Fruit fly (Drosophila melanogaster) whole organism, embryonic: ENCODE measurements around the gene CG14840.
A peak's percentile ranks its signal among the peaks of the same experiment; 100 is the strongest.

Source experiments
- ATbp ChIP-seq: fragments of 200-800 bp; sonication (Bioruptor generic); optimal IDR thresholded peaks from 2 replicates; lab custom pipeline; 2017; ENCODE audit warnings: missing biosample characterization, mild to moderate bottlenecking, missing genetic modification characterization, missing genetic modification reagents
- Ada2b ChIP-seq: fragments of 200-800 bp; sonication (Bioruptor generic); IDR thresholded peaks from 2 replicates; pipeline ENCODE4 v1.3.6; 2022; ENCODE audit warnings: missing biosample characterization, missing genetic modification characterization
- Aef1 ChIP-seq: fragments of 200-800 bp; sonication (Bioruptor generic); IDR thresholded peaks from 3 replicates; pipeline ENCODE4 v1.3.6; 2022; ENCODE audit warnings: missing biosample characterization, missing genetic modification characterization
- Atf-2 ChIP-seq: fragments of 200-800 bp; sonication (Bioruptor generic); optimal IDR thresholded peaks from 2 replicates; lab custom pipeline; 2016; ENCODE audit warnings: missing biosample characterization, missing genetic modification characterization
- B-H1 ChIP-seq: fragments of 200-800 bp; sonication (Bioruptor generic); IDR thresholded peaks from 3 replicates; pipeline ENCODE4 v1.3.6; 2022; ENCODE audit warnings: missing biosample characterization, missing genetic modification characterization
- CG10274 ChIP-seq: fragments of 200-800 bp; sonication (Bioruptor generic); optimal IDR thresholded peaks from 3 replicates; lab custom pipeline; 2017; ENCODE audit warnings: missing biosample characterization, mild to moderate bottlenecking, missing genetic modification characterization
- CG10543 ChIP-seq: fragments of 200-800 bp; sonication (Bioruptor generic); optimal IDR thresholded peaks from 3 replicates; lab custom pipeline; 2017; ENCODE audit warnings: missing biosample characterization, mild to moderate bottlenecking, missing genetic modification characterization, moderate library complexity
- CG11504 ChIP-seq: fragments of 200-800 bp; sonication (Bioruptor generic); optimal IDR thresholded peaks from 3 replicates; lab custom pipeline; 2019; ENCODE audit warnings: missing biosample characterization, mild to moderate bottlenecking, missing genetic modification characterization, moderate library complexity
- CG11560 ChIP-seq: fragments of 200-800 bp; sonication (Bioruptor generic); IDR thresholded peaks from 3 replicates; pipeline ENCODE4 v1.3.6; 2022; ENCODE audit warnings: missing biosample characterization, missing genetic modification characterization
- CG12942 ChIP-seq: fragments of 200-800 bp; sonication (Bioruptor generic); optimal IDR thresholded peaks from 3 replicates; lab custom pipeline; 2016; ENCODE audit warnings: missing biosample characterization, missing genetic modification characterization
- CG15479 ChIP-seq: fragments of 200-800 bp; sonication (Bioruptor generic); optimal IDR thresholded peaks from 3 replicates; lab custom pipeline; 2019; ENCODE audit warnings: missing biosample characterization, mild to moderate bottlenecking, missing genetic modification characterization, moderate library complexity
- CG1602 ChIP-seq: fragments of 200-800 bp; sonication (Bioruptor generic); optimal IDR thresholded peaks from 3 replicates; lab custom pipeline; 2016; ENCODE audit warnings: missing biosample characterization, missing genetic modification characterization
- CG2202 ChIP-seq: fragments of 200-800 bp; sonication (Bioruptor generic); optimal IDR thresholded peaks from 2 replicates; lab custom pipeline; 2018; ENCODE audit warnings: missing biosample characterization, mild to moderate bottlenecking, missing genetic modification characterization
- CG2889 ChIP-seq: fragments of 200-800 bp; sonication (Bioruptor generic); IDR thresholded peaks from 3 replicates; pipeline ENCODE4 v1.3.6; 2022; ENCODE audit warnings: missing biosample characterization, missing genetic modification characterization
- CG3726 ChIP-seq: fragments of 200-800 bp; sonication (Bioruptor generic); IDR thresholded peaks from 3 replicates; pipeline ENCODE4, ENCODE4 v1.3.6; 2022; ENCODE audit warnings: missing biosample characterization, missing genetic modification characterization
- CG3838 ChIP-seq: fragments of 200-800 bp; sonication (Bioruptor generic); optimal IDR thresholded peaks from 3 replicates; lab custom pipeline; 2016; ENCODE audit warnings: missing biosample characterization, missing genetic modification characterization
- CG4328 ChIP-seq: fragments of 200-800 bp; sonication (Bioruptor generic); optimal IDR thresholded peaks from 3 replicates; lab custom pipeline; 2017; ENCODE audit warnings: missing biosample characterization, missing genetic modification reagents, missing genetic modification characterization
- CG5245 ChIP-seq: fragments of 200-800 bp; sonication (Bioruptor generic); optimal IDR thresholded peaks from 3 replicates; lab custom pipeline; 2016; ENCODE audit warnings: missing biosample characterization, missing genetic modification characterization
- CG5953 ChIP-seq: fragments of 200-800 bp; sonication (Bioruptor generic); IDR thresholded peaks from 2 replicates; pipeline ENCODE4 v1.3.6; 2022; ENCODE audit warnings: missing biosample characterization, missing genetic modification characterization
- CG6654 ChIP-seq: fragments of 200-800 bp; sonication (Bioruptor generic); optimal IDR thresholded peaks from 2 replicates; lab custom pipeline; 2017; ENCODE audit warnings: missing biosample characterization, mild to moderate bottlenecking, missing genetic modification characterization
- CG6813 ChIP-seq: fragments of 200-800 bp; sonication (Bioruptor generic); optimal IDR thresholded peaks from 2 replicates; lab custom pipeline; 2017; ENCODE audit warnings: missing biosample characterization, missing genetic modification characterization, mild to moderate bottlenecking, moderate library complexity, missing genetic modification reagents
- CG6854 ChIP-seq: fragments of 200-800 bp; sonication (Bioruptor generic); optimal IDR thresholded peaks from 3 replicates; lab custom pipeline; 2017; ENCODE audit warnings: missing biosample characterization, mild to moderate bottlenecking, missing genetic modification characterization
- CG8281 ChIP-seq: fragments of 200-800 bp; sonication (Bioruptor generic); optimal IDR thresholded peaks from 2 replicates; lab custom pipeline; 2018; ENCODE audit warnings: missing biosample characterization, mild to moderate bottlenecking, missing genetic modification characterization, moderate library complexity
- CG8290 ChIP-seq, 3 experiments: fragments of 200-800 bp; sonication (Bioruptor generic); optimal IDR thresholded peaks; 2 replicates each; lab custom pipeline; 2016 to 2019; ENCODE audit warnings: missing biosample characterization in 3 of 3, missing genetic modification characterization in 3 of 3, mild to moderate bottlenecking in 2 of 3, moderate library complexity in 1 of 3
- CTCF ChIP-seq: fragments of 200-800 bp; sonication (Bioruptor generic); optimal IDR thresholded peaks from 2 replicates; lab custom pipeline; 2017; ENCODE audit warnings: missing biosample characterization, mild to moderate bottlenecking, missing genetic modification characterization, moderate library complexity
- Dek ChIP-seq: fragments of 200-800 bp; sonication (Bioruptor generic); optimal IDR thresholded peaks from 3 replicates; lab custom pipeline; 2019; ENCODE audit warnings: missing biosample characterization, mild to moderate bottlenecking, missing genetic modification characterization, moderate library complexity
- Eip74EF ChIP-seq, 2 experiments: fragments of 200-800 bp in 1 of 2; fragments of >200 bp in 1 of 2; sonication (Bioruptor generic) in 1 of 2; optimal IDR thresholded peaks; 2 replicates each; lab custom pipeline; 2017 to 2019; ENCODE audit warnings: missing biosample characterization in 2 of 2, missing genetic modification characterization in 2 of 2, mild to moderate bottlenecking in 1 of 2, moderate library complexity in 1 of 2
- Ets65A ChIP-seq: fragments of 200-800 bp; sonication (Bioruptor generic); peaks from one replicate; lab custom pipeline; 2016; ENCODE audit warnings: missing biosample characterization, missing genetic modification characterization
- Gug ChIP-seq: fragments of 200-800 bp; sonication (Bioruptor generic); IDR thresholded peaks from 4 replicates; pipeline ENCODE4 v1.3.6; 2022; ENCODE audit warnings: missing biosample characterization, missing genetic modification characterization
- H15 ChIP-seq: fragments of 200-800 bp; sonication (Bioruptor generic); IDR thresholded peaks from 3 replicates; pipeline ENCODE4 v1.3.6; 2022; ENCODE audit warnings: missing biosample characterization, missing genetic modification characterization
- NK7.1 ChIP-seq: fragments of 200-800 bp; sonication (Bioruptor generic); optimal IDR thresholded peaks from 3 replicates; lab custom pipeline; 2016; ENCODE audit warnings: missing biosample characterization, missing genetic modification characterization
- Opbp ChIP-seq: fragments of 200-800 bp; sonication (Bioruptor generic); IDR thresholded peaks from 3 replicates; pipeline ENCODE4 v1.3.6; 2022; ENCODE audit warnings: missing biosample characterization, missing genetic modification characterization; ENCODE audit not compliant: partially characterized antibody
- Sry-δ ChIP-seq: fragments of 200-800 bp; sonication (Bioruptor generic); optimal IDR thresholded peaks from 2 replicates; lab custom pipeline; 2016; ENCODE audit warnings: missing biosample characterization, missing genetic modification characterization
- Xbp1 ChIP-seq: fragments of 200-800 bp; sonication (Bioruptor generic); optimal IDR thresholded peaks from 3 replicates; lab custom pipeline; 2016; ENCODE audit warnings: missing biosample characterization, mild to moderate bottlenecking, missing genetic modification characterization
- btn ChIP-seq: fragments of 200-800 bp; sonication (Bioruptor generic); optimal IDR thresholded peaks from 2 replicates; lab custom pipeline; 2016; ENCODE audit warnings: missing biosample characterization, missing genetic modification characterization
- cad ChIP-seq: fragments of >200 bp; optimal IDR thresholded peaks from 2 replicates; lab custom pipeline; 2017; ENCODE audit warnings: missing biosample characterization, missing genetic modification characterization
- ci ChIP-seq: fragments of 200-800 bp; sonication (Bioruptor generic); IDR thresholded peaks from 3 replicates; pipeline ENCODE4 v1.3.6; 2022; ENCODE audit warnings: missing biosample characterization, missing genetic modification characterization
- fd96Cb ChIP-seq: fragments of 200-800 bp; sonication (Bioruptor generic); optimal IDR thresholded peaks from 2 replicates; lab custom pipeline; 2018; ENCODE audit warnings: missing biosample characterization, mild to moderate bottlenecking, missing genetic modification characterization, moderate library complexity
- fru ChIP-seq: fragments of >200 bp; optimal IDR thresholded peaks from 2 replicates; lab custom pipeline; 2017
- grau ChIP-seq: fragments of 200-800 bp; optimal IDR thresholded peaks from 3 replicates; lab custom pipeline; 2019; ENCODE audit warnings: missing biosample characterization, mild to moderate bottlenecking, missing genetic modification characterization, moderate library complexity
- gsb-n ChIP-seq: fragments of 200-800 bp; sonication (Bioruptor generic); optimal IDR thresholded peaks from 3 replicates; lab custom pipeline; 2018; ENCODE audit warnings: missing biosample characterization, mild to moderate bottlenecking, missing genetic modification characterization
- mld ChIP-seq: fragments of 200-800 bp; sonication (Bioruptor generic); IDR thresholded peaks from 3 replicates; pipeline ENCODE4 v1.3.6; 2022; ENCODE audit warnings: missing biosample characterization, missing genetic modification characterization; ENCODE audit not compliant: partially characterized antibody
- onecut ChIP-seq: fragments of 200-800 bp; sonication (Bioruptor generic); IDR thresholded peaks from 2 replicates; pipeline ENCODE4 v1.3.6; 2022; ENCODE audit warnings: missing biosample characterization, missing genetic modification characterization
- otp ChIP-seq: fragments of 200-800 bp; sonication (Bioruptor generic); IDR thresholded peaks from 3 replicates; pipeline ENCODE4, ENCODE4 v1.3.6; 2022; ENCODE audit warnings: missing biosample characterization, missing genetic modification characterization
- ranshi ChIP-seq: fragments of 200-800 bp; sonication (Bioruptor generic); IDR thresholded peaks from 2 replicates; pipeline ENCODE4 v1.3.6; 2022; ENCODE audit warnings: missing biosample characterization, missing genetic modification characterization
- sd ChIP-seq: fragments of 200-800 bp; sonication (Bioruptor generic); optimal IDR thresholded peaks from 3 replicates; lab custom pipeline; 2018; ENCODE audit warnings: missing biosample characterization, mild to moderate bottlenecking, missing genetic modification characterization, moderate library complexity
- sisA ChIP-seq: fragments of 200-800 bp; sonication (Bioruptor generic); IDR thresholded peaks from 2 replicates; pipeline ENCODE4 v1.3.6; 2022; ENCODE audit warnings: missing biosample characterization, missing genetic modification characterization
- so ChIP-seq: fragments of 200-800 bp; sonication (Bioruptor generic); IDR thresholded peaks from 3 replicates; pipeline ENCODE4 v1.3.6; 2022; ENCODE audit warnings: missing biosample characterization, missing genetic modification characterization
- trh ChIP-seq: fragments of 200-800 bp; sonication (Bioruptor generic); optimal IDR thresholded peaks from 2 replicates; lab custom pipeline; 2016; ENCODE audit warnings: missing biosample characterization, missing genetic modification characterization
- ttk ChIP-seq: fragments of 200-800 bp; sonication (Bioruptor generic); IDR thresholded peaks from 2 replicates; pipeline ENCODE4 v2.1.2; 2022; ENCODE audit warnings: missing biosample characterization, missing genetic modification characterization
- tup ChIP-seq: fragments of 200-800 bp; sonication (Bioruptor generic); optimal IDR thresholded peaks from 2 replicates; lab custom pipeline; 2016; ENCODE audit warnings: missing biosample characterization, mild to moderate bottlenecking, missing genetic modification characterization, moderate library complexity

Gene CG14840

dm6 chr3R:14286320-14287190, 25.5 kb upstream of the CG14840 start, which contains the start of gene trx (continued):
- TF ChIP-seq ttk (no peak), CG5953 (GFP tag; lab: Robert Waterston, UW) (no peak), onecut (GFP tag; lab: Robert Waterston, UW) (no peak), btn (no peak), Gug (GFP tag; lab: Robert Waterston, UW) (no peak), CG2202 (peak; percentile 23), ci (GFP tag; lab: Robert Waterston, UW) (no peak), Eip74EF (GFP tag; optimal IDR thresholded peaks at IDR 0.05; lab: Kevin White, UChicago) (peak in 1 of 2 experiments; percentile 45), CG8281 (tag; lab: Kevin White, UChicago) (no peak), otp (GFP tag; lab: Robert Waterston, UW) (no peak), trh (GFP tag; lab: Kevin White, UChicago) (no peak), fru (lab: Kevin White, UChicago) (no peak), CG12942 (GFP tag; lab: Kevin White, UChicago) (no peak), CG10274 (GFP tag; lab: Kevin White, UChicago) (no peak), mld (GFP tag; lab: Robert Waterston, UW) (no peak), grau (no peak), CG3726 (GFP tag; lab: Robert Waterston, UW) (no peak), CG10543 (GFP tag; lab: Kevin White, UChicago) (peak; percentile 33), ATbp (GFP tag; lab: Kevin White, UChicago) (no peak), CG5245 (GFP tag; lab: Kevin White, UChicago) (no peak), Sry-δ (GFP tag; lab: Kevin White, UChicago) (peak; percentile 68), CG6654 (GFP tag; lab: Kevin White, UChicago) (no peak), CG4328 (GFP tag; lab: Kevin White, UChicago) (no peak), Ada2b (GFP tag; lab: Robert Waterston, UW) (no peak), NK7.1 (no peak), B-H1 (GFP tag; lab: Robert Waterston, UW) (no peak), tup (GFP tag; lab: Kevin White, UChicago) (no peak), CG11560 (no peak), CG2889 (no peak), Aef1 (GFP tag; lab: Robert Waterston, UW) (no peak), H15 (GFP tag; lab: Robert Waterston, UW) (no peak), CG8290 (GFP tag; optimal IDR thresholded peaks at IDR 0.05; lab: Kevin White, UChicago) (peak; percentile 13), CG8290 (tag; optimal IDR thresholded peaks at IDR 0.05; lab: Kevin White, UChicago) (peak in 1 of 2 experiments; percentile 41), CG1602 (GFP tag; lab: Kevin White, UChicago) (no peak), Ets65A (GFP tag; lab: Kevin White, UChicago) (no peak), Atf-2 (GFP tag; lab: Kevin White, UChicago) (no peak), Xbp1 (GFP tag; lab: Kevin White, UChicago) (no peak), CG3838 (no peak), CG6854 (GFP tag; lab: Kevin White, UChicago) (no peak), sisA (GFP tag; lab: Robert Waterston, UW) (no peak), so (no peak), CG6813 (GFP tag; lab: Kevin White, UChicago) (peak; percentile 18), CG15479 (GFP tag; lab: Kevin White, UChicago) (peak; percentile 98), CG11504 (tag; lab: Kevin White, UChicago) (peak; percentile 66), Opbp (no peak), gsb-n (tag; lab: Kevin White, UChicago) (no peak), fd96Cb (tag; lab: Kevin White, UChicago) (no peak), Dek (tag; lab: Kevin White, UChicago) (peak; percentile 25), ranshi (GFP tag; lab: Robert Waterston, UW) (no peak), sd (tag; lab: Kevin White, UChicago) (peak; percentile 98), CTCF (GFP tag; lab: Kevin White, UChicago) (peak; percentile 71), cad (GFP tag; lab: Kevin White, UChicago) (peak; percentile 11)
